Worm (Caenorhabditis elegans) whole organism, early embryonic: ENCODE data around the gene far-3.
A peak's percentile ranks its signal among the peaks of the same experiment; 100 is the strongest.

Experiments used
- B0310.2 ChIP-seq: sonication (generic microtip); optimal IDR thresholded peaks from 2 replicates; lab custom pipeline; 2016; ENCODE audit warnings: mild to moderate bottlenecking, missing genetic modification characterization, missing compliant biosample characterization
- F13C5.2 ChIP-seq: sonication (generic microtip); optimal IDR thresholded peaks from 2 replicates; lab custom pipeline; 2017; ENCODE audit warnings: mild to moderate bottlenecking, missing genetic modification characterization, inconsistent platforms, missing compliant biosample characterization
- aly-1 ChIP-seq: sonication (generic microtip); optimal IDR thresholded peaks from 2 replicates; lab custom pipeline; 2016; ENCODE audit warnings: missing genetic modification characterization, missing compliant biosample characterization
- ama-1 ChIP-seq: fragments of 150-350 bp; optimal IDR thresholded peaks from 2 replicates; lab custom pipeline; 2014
- ceh-13 ChIP-seq: fragments of 200-800 bp; sonication (Bioruptor generic); optimal IDR thresholded peaks from 2 replicates; lab custom pipeline; 2018; ENCODE audit warnings: mild to moderate bottlenecking, missing genetic modification characterization, missing compliant biosample characterization
- ceh-36 ChIP-seq: sonication (generic microtip); optimal IDR thresholded peaks from 2 replicates; lab custom pipeline; 2016; ENCODE audit warnings: missing genetic modification characterization, inconsistent platforms, missing compliant biosample characterization
- ets-7 ChIP-seq: sonication (generic microtip); optimal IDR thresholded peaks from 2 replicates; lab custom pipeline; 2016; ENCODE audit warnings: missing genotype, missing genetic modification characterization, missing compliant biosample characterization
- flt-1 ChIP-seq: fragments of 200-800 bp; sonication (Bioruptor generic); IDR thresholded peaks from 2 replicates; pipeline ENCODE4 v1.3.6; 2022; ENCODE audit warnings: missing genetic modification characterization, missing compliant biosample characterization
- hmbx-1 ChIP-seq: sonication (generic microtip); optimal IDR thresholded peaks from 2 replicates; lab custom pipeline; 2016; ENCODE audit warnings: mild to moderate bottlenecking, missing genetic modification characterization, missing compliant biosample characterization
- hmg-4 ChIP-seq: fragments of 200-800 bp; sonication (Bioruptor generic); optimal IDR thresholded peaks from 2 replicates; lab custom pipeline; 2018; ENCODE audit warnings: mild to moderate bottlenecking, missing genetic modification characterization, missing compliant biosample characterization
- hnd-1 ChIP-seq: sonication (generic microtip); optimal IDR thresholded peaks from 2 replicates; lab custom pipeline; 2016; ENCODE audit warnings: missing genetic modification characterization, missing compliant biosample characterization
- pes-1 ChIP-seq: fragments of 200-800 bp; sonication (Bioruptor generic); IDR thresholded peaks from 2 replicates; pipeline ENCODE4 v1.3.6; 2022; ENCODE audit warnings: missing genetic modification reagents, missing genetic modification characterization, missing compliant biosample characterization
- scrt-1 ChIP-seq: fragments of 200-800 bp; sonication (Bioruptor generic); IDR thresholded peaks from 2 replicates; pipeline ENCODE4 v1.3.6; 2022; ENCODE audit warnings: missing genetic modification characterization, missing compliant biosample characterization
- sea-1 ChIP-seq: fragments of 200-800 bp; sonication (Bioruptor generic); conservative IDR thresholded peaks from 2 replicates; pipeline ENCODE4 v1.3.6; 2022; ENCODE audit warnings: missing genetic modification characterization, missing compliant biosample characterization
- tbx-11 ChIP-seq: fragments of 200-800 bp; sonication (Bioruptor generic); IDR thresholded peaks from 2 replicates; pipeline ENCODE4 v1.3.6; 2022; ENCODE audit warnings: missing genetic modification characterization, missing compliant biosample characterization
- tbx-37 ChIP-seq: fragments of 200-800 bp; sonication (Bioruptor generic); conservative IDR thresholded peaks from 2 replicates; pipeline ENCODE4 v1.3.6; 2022; ENCODE audit warnings: missing genetic modification reagents, missing genetic modification characterization, missing compliant biosample characterization
- tra-4 ChIP-seq: sonication (generic microtip); optimal IDR thresholded peaks from 2 replicates; lab custom pipeline; 2017; ENCODE audit warnings: missing genetic modification characterization, missing compliant biosample characterization

Gene far-3

DNA sequence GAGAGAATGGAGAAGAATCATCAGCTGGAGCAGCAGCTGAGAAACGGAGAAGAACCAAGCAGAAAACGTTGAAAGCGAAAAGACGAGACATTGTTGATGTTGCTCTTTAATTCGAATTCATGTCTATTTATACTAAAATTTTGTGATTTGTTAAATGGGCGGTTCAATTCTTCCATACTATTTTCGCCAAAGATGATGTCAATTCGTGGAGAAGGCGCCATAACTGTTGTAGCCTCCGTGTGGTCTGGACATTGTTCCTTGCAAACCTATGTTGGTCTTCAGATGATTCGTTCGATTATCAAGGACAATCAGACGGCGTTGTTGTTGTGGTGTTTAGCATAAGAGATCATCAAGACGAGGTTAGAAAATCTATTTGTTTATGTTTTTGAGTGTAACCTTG is at the start of gene far-3:
Gene far-3, minus strand, starts transcription at position 101 of the 400 bp plus-strand sequence.
- no peak for TF ChIP-seq ets-7 (tag; lab: Kevin White, UChicago)
- no peak for TF ChIP-seq pes-1
- no peak for TF ChIP-seq hmbx-1 (tag; lab: Kevin White, UChicago)
- no peak for TF ChIP-seq B0310.2 (tag; lab: Kevin White, UChicago)
- no peak for TF ChIP-seq ama-1
- TF ChIP-seq hmg-4 (GFP tag; lab: Kevin White, UChicago): no peak
- TF ChIP-seq aly-1: no peak
- no peak for TF ChIP-seq tbx-37
- TF ChIP-seq tra-4 (tag; lab: Kevin White, UChicago): no peak
- no peak for TF ChIP-seq scrt-1
- TF ChIP-seq F13C5.2 (tag; lab: Kevin White, UChicago): no peak
- no peak for TF ChIP-seq ceh-36 (tag; lab: Kevin White, UChicago)
- TF ChIP-seq ceh-13 (GFP tag; lab: Kevin White, UChicago): no peak
- no peak for TF ChIP-seq sea-1 (GFP tag; lab: Robert Waterston, UW)
- TF ChIP-seq tbx-11 (GFP tag; lab: Robert Waterston, UW): no peak
- TF ChIP-seq flt-1 (GFP tag; lab: Robert Waterston, UW): no peak
- TF ChIP-seq hnd-1 (tag; lab: Kevin White, UChicago): no peak

DNA sequence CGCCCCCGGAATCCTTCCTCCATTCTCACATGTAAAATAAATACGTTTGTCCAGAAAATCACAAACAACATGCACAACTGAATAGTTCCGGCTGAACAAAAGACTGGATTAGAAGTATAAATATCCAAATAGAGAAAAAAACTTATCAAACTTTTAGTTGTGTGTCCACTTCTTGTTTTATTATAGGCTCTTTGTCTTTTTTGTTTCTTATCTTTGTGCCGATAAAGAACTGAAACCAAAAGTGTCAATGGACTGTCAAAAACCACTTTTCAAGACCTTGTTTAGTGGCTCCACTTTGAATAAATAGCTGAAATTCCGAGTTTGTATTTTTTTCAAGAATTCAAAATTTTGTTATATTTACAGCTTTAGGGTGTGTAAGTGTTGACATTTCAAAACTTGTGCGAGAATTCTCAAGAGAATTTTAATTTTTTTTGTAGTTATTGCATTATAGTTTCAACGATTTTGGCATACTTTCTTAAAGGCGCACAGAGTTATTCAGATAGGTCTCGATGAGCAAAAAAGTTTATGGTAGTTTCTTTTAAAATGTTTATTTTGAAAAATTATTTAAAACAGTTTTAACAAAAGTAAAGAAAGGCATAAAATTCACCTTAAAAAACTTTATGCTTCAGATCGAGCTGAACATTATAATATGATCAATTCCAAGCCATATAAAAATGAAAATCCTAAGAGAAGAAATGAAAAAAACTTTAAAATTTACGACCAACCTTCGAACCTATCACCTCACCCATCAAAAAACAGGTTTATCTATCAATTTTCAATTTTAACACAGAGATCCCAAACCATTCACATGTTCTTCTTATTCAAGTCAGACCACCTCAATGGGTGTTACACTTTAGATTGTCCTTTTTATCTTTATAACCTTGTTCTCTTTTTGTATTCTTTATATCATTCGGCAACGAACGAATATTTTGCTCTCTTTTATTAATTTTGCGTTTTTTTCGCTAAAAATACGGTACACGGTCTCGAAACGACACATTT is 49.1 kb upstream of the far-3 start:
- TF ChIP-seq ceh-36 (tag; lab: Kevin White, UChicago) (no peak), sea-1 (GFP tag; lab: Robert Waterston, UW) (no peak), pes-1 (no peak), F13C5.2 (tag; lab: Kevin White, UChicago) (no peak), B0310.2 (tag; lab: Kevin White, UChicago) (no peak), tra-4 (tag; lab: Kevin White, UChicago) (no peak), ceh-13 (GFP tag; lab: Kevin White, UChicago) (no peak), aly-1 (no peak), ets-7 (tag; lab: Kevin White, UChicago) (no peak)

DNA sequence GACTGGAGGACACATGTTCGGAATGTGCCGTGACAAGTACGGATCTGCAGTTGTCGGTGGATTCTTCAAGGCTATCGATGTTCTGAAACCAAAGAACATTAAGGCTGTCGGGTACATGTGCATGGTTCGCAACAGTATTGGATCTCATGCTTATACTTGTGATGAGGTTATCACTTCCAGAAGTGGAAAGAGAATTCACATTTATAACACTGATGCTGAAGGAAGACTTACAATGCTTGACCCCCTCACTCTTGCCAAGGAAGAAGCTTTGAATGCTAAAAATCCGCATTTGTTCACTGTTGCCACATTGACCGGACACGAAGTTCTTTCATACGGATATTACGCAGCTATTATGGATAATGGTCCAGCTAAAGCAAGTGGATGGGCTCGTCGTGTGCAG is 47.7 kb upstream of the far-3 start:
- TF ChIP-seq B0310.2 (tag; lab: Kevin White, UChicago) (no peak), ets-7 (tag; lab: Kevin White, UChicago) (no peak)

DNA sequence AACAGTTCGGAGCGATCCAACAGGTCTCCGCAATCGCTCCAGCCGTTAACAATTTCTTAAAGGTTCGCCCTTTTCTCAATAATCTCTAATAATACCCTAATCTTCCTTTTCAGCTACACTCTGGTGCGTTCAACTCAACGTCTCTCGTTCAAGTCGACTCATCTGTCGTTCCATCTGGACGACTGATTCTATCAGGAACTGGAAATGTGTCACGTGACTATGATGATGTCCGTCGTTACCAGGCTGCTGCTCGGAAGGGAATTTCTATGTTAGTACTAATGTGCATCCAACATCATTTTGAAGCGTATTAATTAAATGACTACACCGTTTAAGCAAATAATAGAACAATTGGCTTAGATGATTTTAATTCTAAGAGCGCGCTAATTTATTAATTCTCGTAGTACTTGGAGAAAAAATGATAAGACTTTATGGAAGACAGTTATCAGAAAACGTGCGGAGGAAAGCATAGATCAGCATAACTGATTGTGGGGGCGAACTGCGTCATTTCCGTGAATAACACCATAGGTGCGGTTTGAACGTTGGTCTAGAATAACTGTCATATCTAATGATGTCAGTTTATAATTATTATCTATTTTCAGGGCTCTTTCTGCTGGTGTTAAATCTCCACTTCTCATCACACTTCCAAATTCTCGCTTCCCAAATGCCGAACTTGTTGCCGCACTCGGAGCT is 46.7 kb upstream of the far-3 start:
- TF ChIP-seq scrt-1: no peak
- no peak for TF ChIP-seq ceh-13 (GFP tag; lab: Kevin White, UChicago)
- no peak for TF ChIP-seq B0310.2 (tag; lab: Kevin White, UChicago)
- no peak for TF ChIP-seq ceh-36 (tag; lab: Kevin White, UChicago)
- TF ChIP-seq ets-7 (tag; lab: Kevin White, UChicago): no peak
- TF ChIP-seq F13C5.2 (tag; lab: Kevin White, UChicago): no peak
- TF ChIP-seq tbx-11 (GFP tag; lab: Robert Waterston, UW): no peak
- no peak for TF ChIP-seq pes-1
- TF ChIP-seq ama-1: no peak
- no peak for TF ChIP-seq tra-4 (tag; lab: Kevin White, UChicago)
- no peak for TF ChIP-seq hnd-1 (tag; lab: Kevin White, UChicago)
- TF ChIP-seq tbx-37: no peak
- TF ChIP-seq aly-1: no peak
- no peak for TF ChIP-seq hmbx-1 (tag; lab: Kevin White, UChicago)
- no peak for TF ChIP-seq sea-1 (GFP tag; lab: Robert Waterston, UW)
- TF ChIP-seq flt-1 (GFP tag; lab: Robert Waterston, UW): no peak
- TF ChIP-seq hmg-4 (GFP tag; lab: Kevin White, UChicago): no peak

DNA sequence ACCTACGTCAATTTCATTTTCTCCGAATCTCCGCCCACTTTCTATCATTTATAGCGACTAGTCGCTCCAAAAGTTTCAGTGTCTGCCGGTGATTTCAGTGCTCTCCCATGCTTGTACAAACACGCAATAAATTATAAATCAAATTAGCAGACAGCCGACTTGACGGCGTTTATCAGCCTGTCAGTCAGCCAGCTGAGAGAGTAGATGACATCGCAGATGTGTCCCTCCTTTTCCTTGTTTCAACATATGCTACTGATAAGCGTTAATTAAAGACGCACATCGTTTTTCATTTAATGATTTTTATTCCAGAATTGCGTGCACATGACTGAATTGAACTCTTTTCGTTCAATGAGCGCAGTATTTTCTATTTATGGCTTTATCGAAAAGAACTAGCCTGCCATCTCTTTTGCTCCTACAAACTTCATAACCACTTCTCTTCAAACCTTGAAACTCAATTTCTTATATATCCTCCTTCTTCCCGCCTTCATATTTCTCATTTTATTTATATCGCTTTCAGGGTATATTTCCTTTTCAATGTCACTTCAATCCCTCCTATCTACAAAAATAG is 46.0 kb upstream of the far-3 start, which contains the start of gene lap-2:
Gene lap-2, plus strand, starts transcription at position 518 of the 568 bp plus-strand sequence.
- no peak for TF ChIP-seq ets-7 (tag; lab: Kevin White, UChicago)
- no peak for TF ChIP-seq aly-1
- TF ChIP-seq B0310.2 (tag; lab: Kevin White, UChicago): no peak
- no peak for TF ChIP-seq tra-4 (tag; lab: Kevin White, UChicago)
- no peak for TF ChIP-seq hmg-4 (GFP tag; lab: Kevin White, UChicago)
- no peak for TF ChIP-seq F13C5.2 (tag; lab: Kevin White, UChicago)
- TF ChIP-seq hnd-1 (tag; lab: Kevin White, UChicago): no peak
- TF ChIP-seq ceh-36 (tag; lab: Kevin White, UChicago): no peak
- no peak for TF ChIP-seq sea-1 (GFP tag; lab: Robert Waterston, UW)
- TF ChIP-seq ama-1: no peak
- TF ChIP-seq pes-1: no peak
- TF ChIP-seq flt-1 (GFP tag; lab: Robert Waterston, UW): no peak
- TF ChIP-seq tbx-11 (GFP tag; lab: Robert Waterston, UW): no peak
- no peak for TF ChIP-seq ceh-13 (GFP tag; lab: Kevin White, UChicago)
- no peak for TF ChIP-seq hmbx-1 (tag; lab: Kevin White, UChicago)
- no peak for TF ChIP-seq scrt-1
- no peak for TF ChIP-seq tbx-37

DNA sequence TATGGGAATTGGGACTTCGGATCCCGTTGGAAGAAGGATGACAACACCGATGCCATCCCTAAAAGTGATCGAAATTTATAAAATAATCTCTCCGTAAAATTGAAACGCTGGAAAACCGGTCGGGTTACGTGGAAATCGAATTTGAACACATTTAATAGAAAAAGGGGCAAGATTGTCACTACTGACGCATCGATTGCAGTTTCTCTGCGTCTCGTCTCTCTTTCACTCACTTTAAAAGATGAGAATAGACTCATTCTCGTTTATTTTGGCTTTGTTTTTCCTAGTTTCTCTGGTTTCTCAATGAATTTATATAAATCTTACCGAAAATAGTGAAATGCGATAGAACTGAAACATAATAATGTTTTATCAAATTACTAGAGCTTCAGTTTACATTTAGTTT is 44.3 kb upstream of the far-3 start, which contains the start of gene scyl-1:
Gene scyl-1, minus strand, starts transcription at position 56 of the 400 bp plus-strand sequence.
- TF ChIP-seq tbx-37 (0 out of 2 replicates have a peak, but pooled peaks have one; percentile 16), F13C5.2 (tag; lab: Kevin White, UChicago) (peak; percentile 11), tra-4 (tag; lab: Kevin White, UChicago) (no peak), sea-1 (GFP tag; lab: Robert Waterston, UW) (no peak), flt-1 (GFP tag; lab: Robert Waterston, UW) (peak; percentile 31; the same call in 1 of the 2 replicates)
